Worm (Caenorhabditis elegans): ENCODE measurements around the gene K04G11.1.

K04G11.1 gene

DNA sequence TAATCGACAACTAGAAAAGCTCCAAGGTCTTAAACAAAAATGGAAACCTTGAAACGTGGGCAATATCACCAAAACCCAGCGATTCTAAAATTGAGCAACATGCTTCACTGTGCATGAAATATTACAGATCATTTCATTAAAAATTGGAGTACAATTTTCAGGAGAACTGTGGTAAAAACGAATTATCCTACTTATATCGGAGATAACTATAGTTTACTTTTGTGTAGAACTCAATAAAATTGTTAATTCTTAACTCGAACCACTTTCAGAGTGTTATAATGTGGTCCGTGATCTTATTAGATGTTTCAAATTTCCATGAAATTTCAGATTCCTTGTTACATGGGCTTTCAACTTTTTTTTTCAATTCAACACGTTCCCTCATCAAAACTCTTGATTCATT, at the start of gene K04G11.1:
Gene K04G11.1 (plus strand): TSS at position 301 of the 400 bp plus-strand sequence.
- no peak for TF ChIP-seq lin-11 (tag; optimal IDR thresholded peaks at IDR 0.05)
- TF ChIP-seq Y22D7AL.16 (tag; optimal IDR thresholded peaks at IDR 0.05) = no peak
- no peak for TF ChIP-seq K02D7.2 (tag; optimal IDR thresholded peaks at IDR 0.05)
- no peak for TF ChIP-seq ceh-30 (tag; optimal IDR thresholded peaks at IDR 0.05)
- no peak for TF ChIP-seq unc-42 (tag; optimal IDR thresholded peaks at IDR 0.05)
- TF ChIP-seq ceh-45 (GFP tag; IDR thresholded peaks at IDR 0.05) = no peak
- no peak for TF ChIP-seq hlh-6 (tag; optimal IDR thresholded peaks at IDR 0.05)
- no peak for TF ChIP-seq gmeb-2 (tag; optimal IDR thresholded peaks at IDR 0.05)
- TF ChIP-seq ahr-1 (tag; optimal IDR thresholded peaks at IDR 0.05) = no peak
- TF ChIP-seq ref-2 (tag; optimal IDR thresholded peaks at IDR 0.05) = no peak
- no peak for TF ChIP-seq pha-4 (tag; optimal IDR thresholded peaks at IDR 0.05)
- no peak for TF ChIP-seq unc-86 (tag; optimal IDR thresholded peaks at IDR 0.05)
- no peak for TF ChIP-seq sdc-2 (tag; optimal IDR thresholded peaks at IDR 0.05)
- no peak for TF ChIP-seq pha-2 (tag; optimal IDR thresholded peaks at IDR 0.05)

- TF ChIP-seq ceh-18 (tag; optimal IDR thresholded peaks at IDR 0.05) = peak; percentile 74
- peak; percentile 6 for TF ChIP-seq tbx-2 (tag; optimal IDR thresholded peaks at IDR 0.05)
- no peak for TF ChIP-seq elt-2 (tag; optimal IDR thresholded peaks at IDR 0.05)
- peak; percentile 98 for TF ChIP-seq rnt-1 (tag; optimal IDR thresholded peaks at IDR 0.05)
- TF ChIP-seq unc-55 (GFP tag; optimal IDR thresholded peaks at IDR 0.05) = peak; percentile 76
Observed at ce11 chrX:14287888-14288287, 47.4 kb upstream of the K04G11.1 start.

DNA sequence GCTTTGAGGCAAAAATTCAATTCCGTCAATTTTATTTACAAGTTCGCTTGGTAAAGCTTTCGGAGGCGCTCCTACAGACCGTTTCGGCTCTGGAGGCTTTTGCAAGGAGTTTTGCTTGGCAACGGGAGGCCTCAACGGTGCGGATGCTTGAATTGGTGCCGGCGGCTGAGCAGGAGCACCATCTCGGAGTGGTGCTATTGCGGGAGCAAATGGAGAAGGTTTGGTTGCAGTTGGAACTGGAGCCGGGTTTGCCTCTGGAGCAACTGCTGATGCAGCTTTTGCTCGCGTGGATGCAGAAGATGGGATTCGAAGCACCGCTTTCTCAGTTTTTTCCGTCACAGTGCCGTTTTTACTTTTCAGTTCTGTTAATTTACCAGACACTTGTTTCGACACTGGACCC, 45.3 kb upstream of the K04G11.1 start:
- TF ChIP-seq pqm-1 (tag; optimal IDR thresholded peaks at IDR 0.05) = no peak
- no peak for TF ChIP-seq ceh-18 (tag; optimal IDR thresholded peaks at IDR 0.05)
- TF ChIP-seq mec-3 (tag; optimal IDR thresholded peaks at IDR 0.05; ENCODE audit: borderline replicate concordance) = peak; percentile 44
- TF ChIP-seq sdc-2 (tag; optimal IDR thresholded peaks at IDR 0.05) = no peak
- no peak for TF ChIP-seq ceh-22 (tag; optimal IDR thresholded peaks at IDR 0.05)

DNA sequence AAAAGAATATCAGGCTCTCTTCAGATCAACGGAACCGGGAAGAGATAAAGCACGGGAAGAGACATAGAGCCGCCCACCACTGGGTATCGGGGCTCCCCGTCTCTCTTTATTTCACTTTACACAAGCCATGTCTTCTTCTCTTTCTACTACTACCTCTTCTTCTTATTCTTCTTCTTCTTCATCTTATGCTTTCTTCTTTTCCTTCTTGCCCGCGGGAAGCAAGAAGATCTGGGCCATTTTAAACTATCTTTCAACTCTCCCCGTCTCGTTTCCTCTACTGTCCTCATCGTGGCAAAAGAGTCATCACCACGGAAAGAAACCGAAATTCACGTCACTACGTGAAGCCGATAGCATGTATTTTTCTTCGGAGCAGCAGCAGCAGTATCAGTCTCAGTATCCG, 42.7 kb upstream of the K04G11.1 start:
- TF ChIP-seq pat-9 (tag; optimal IDR thresholded peaks at IDR 0.05) (peak; percentile 20), tbx-2 (tag; optimal IDR thresholded peaks at IDR 0.05) (peak; percentile 30), dmd-4 (tag; optimal IDR thresholded peaks at IDR 0.05; ENCODE audit: borderline replicate concordance) (no peak), nfya-1 (tag; optimal IDR thresholded peaks at IDR 0.05) (peak; percentile 12), unc-3 (GFP tag; conservative IDR thresholded peaks at IDR 0.05) (no peak), unc-3 (tag; optimal IDR thresholded peaks at IDR 0.05) (no peak), ama-1 (optimal IDR thresholded peaks at IDR 0.05) (no peak), rnt-1 (tag; optimal IDR thresholded peaks at IDR 0.05) (peak; percentile 56), ceh-14 (tag; optimal IDR thresholded peaks at IDR 0.05) (no peak), hlh-6 (tag; optimal IDR thresholded peaks at IDR 0.05) (no peak), syd-9 (tag; optimal IDR thresholded peaks at IDR 0.05) (peak; percentile 12), unc-55 (GFP tag; optimal IDR thresholded peaks at IDR 0.05) (peak; percentile 65), C38D4.7 (GFP tag; optimal IDR thresholded peaks at IDR 0.05) (no peak), fax-1 (tag; optimal IDR thresholded peaks at IDR 0.05) (no peak), pax-1 (tag; optimal IDR thresholded peaks at IDR 0.05) (no peak), unc-86 (tag; optimal IDR thresholded peaks at IDR 0.05) (no peak), ceh-6 (GFP tag; optimal IDR thresholded peaks at IDR 0.05) (no peak), ceh-34 (tag; optimal IDR thresholded peaks at IDR 0.05) (peak; percentile 44), eyg-1 (tag; optimal IDR thresholded peaks at IDR 0.05) (no peak), hlh-8 (tag; optimal IDR thresholded peaks at IDR 0.05) (no peak), ceh-24 (tag; optimal IDR thresholded peaks at IDR 0.05) (no peak), ceh-30 (tag; optimal IDR thresholded peaks at IDR 0.05) (no peak), hlh-15 (tag; optimal IDR thresholded peaks at IDR 0.05) (no peak), T23F11.4 (GFP tag; optimal IDR thresholded peaks at IDR 0.05) (no peak), ceh-9 (tag; optimal IDR thresholded peaks at IDR 0.05) (no peak), F13H6.1 (tag; optimal IDR thresholded peaks at IDR 0.05) (no peak), elt-2 (tag; optimal IDR thresholded peaks at IDR 0.05) (no peak), K09A11.1 (tag; optimal IDR thresholded peaks at IDR 0.05; ENCODE audit: insufficient read depth) (no peak), ceh-18 (tag; optimal IDR thresholded peaks at IDR 0.05) (peak; percentile 90)
